Worm (Caenorhabditis elegans): ENCODE data around the gene sptl-1.

ce11 chrII:12685-13084 lies 38.8 kb upstream of the sptl-1 start, which contains the start of gene best-3:
- TF ChIP-seq ztf-3 (GFP tag; optimal IDR thresholded peaks at IDR 0.05) (no peak), T07F8.4 (tag; optimal IDR thresholded peaks at IDR 0.05) (no peak), snpc-4 (GFP tag; optimal IDR thresholded peaks at IDR 0.05) (no peak), snpc-4 (tag; optimal IDR thresholded peaks at IDR 0.05) (no peak), egl-44 (GFP tag; IDR thresholded peaks at IDR 0.05) (no peak), ama-1 (optimal IDR thresholded peaks at IDR 0.05) (no peak), ama-1 (GFP tag; optimal IDR thresholded peaks at IDR 0.05) (no peak), F49E8.2 (tag; optimal IDR thresholded peaks at IDR 0.05; ENCODE audit: insufficient read depth) (no peak), F23B12.7 (tag; optimal IDR thresholded peaks at IDR 0.05; ENCODE audit: insufficient read depth) (no peak), D2030.7 (GFP tag; IDR thresholded peaks at IDR 0.05) (no peak), egrh-3 (GFP tag; IDR thresholded peaks at IDR 0.05) (no peak), lin-35 (GFP tag; optimal IDR thresholded peaks at IDR 0.05) (no peak), lsy-27 (tag; optimal IDR thresholded peaks at IDR 0.05; ENCODE audit: borderline replicate concordance, insufficient read depth) (no peak), F57A8.1 (GFP tag; optimal IDR thresholded peaks at IDR 0.05) (no peak), hlh-26 (GFP tag; conservative IDR thresholded peaks at IDR 0.05) (no peak), unc-130 (GFP tag; optimal IDR thresholded peaks at IDR 0.05) (no peak)

Data from whole organism, young adult.